Worm (Caenorhabditis elegans): ENCODE results near the gene F25B3.4.

ce11 chrV:9568707-9569106 lies at the start of gene F25B3.4:
- TF ChIP-seq ama-1 (optimal IDR thresholded peaks at IDR 0.05) (no peak), tbx-11 (GFP tag; IDR thresholded peaks at IDR 0.05) (no peak), ceh-36 (tag; optimal IDR thresholded peaks at IDR 0.05) (no peak), pes-1 (GFP tag; IDR thresholded peaks at IDR 0.05) (no peak), tra-4 (tag; optimal IDR thresholded peaks at IDR 0.05) (no peak), ceh-13 (GFP tag; optimal IDR thresholded peaks at IDR 0.05) (no peak), flt-1 (GFP tag; IDR thresholded peaks at IDR 0.05) (no peak), hmg-4 (GFP tag; optimal IDR thresholded peaks at IDR 0.05) (no peak)

Measured in whole organism, early embryonic.